Worm (Caenorhabditis elegans): ENCODE results near the gene C05E11.6.

DNA sequence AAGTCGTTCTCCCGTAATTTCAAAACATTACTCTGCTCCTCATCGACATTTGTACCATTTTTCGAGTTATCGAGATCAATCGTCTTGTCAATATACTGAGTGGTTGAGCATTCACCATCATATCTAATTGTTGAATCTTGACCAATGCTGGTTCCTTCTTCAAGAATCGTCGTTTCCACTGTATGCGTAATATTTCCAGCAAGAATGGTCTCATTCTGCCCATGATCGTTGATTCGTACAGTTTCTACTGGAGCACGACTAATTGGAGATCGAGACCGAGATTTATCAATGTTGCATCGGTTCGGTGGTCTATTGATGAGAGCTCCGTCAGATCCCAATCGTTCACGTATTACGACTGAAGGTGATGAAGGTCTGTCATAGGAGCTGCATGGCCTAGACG is 37.6 kb downstream of the C05E11.6 start:
- TF ChIP-seq snpc-4 (tag; optimal IDR thresholded peaks at IDR 0.05) (no peak), zip-8 (tag; optimal IDR thresholded peaks at IDR 0.05) (no peak), ztf-11 (tag; optimal IDR thresholded peaks at IDR 0.05) (no peak), sptf-1 (tag; optimal IDR thresholded peaks at IDR 0.05) (no peak), nhr-237 (tag; optimal IDR thresholded peaks at IDR 0.05) (no peak), pha-4 (tag; optimal IDR thresholded peaks at IDR 0.05) (no peak), unc-39 (tag; optimal IDR thresholded peaks at IDR 0.05) (no peak), elt-1 (tag; optimal IDR thresholded peaks at IDR 0.05; ENCODE audit: borderline replicate concordance, insufficient read depth) (no peak), unc-62 (GFP tag; optimal IDR thresholded peaks at IDR 0.05) (no peak)
